Worm (Caenorhabditis elegans) whole organism, L3 larva: Measurements from ENCODE around the gene grd-6.

ENCODE experiments used
- R02D3.7 ChIP-seq: fragments of 150-350 bp; optimal IDR thresholded peaks from 2 replicates; lab custom pipeline; 2014; ENCODE audit warnings: missing biosample characterization, missing genetic modification characterization
- ZK546.5 ChIP-seq: sonication (generic microtip); optimal IDR thresholded peaks from 2 replicates; lab custom pipeline; 2017; ENCODE audit warnings: missing biosample characterization, missing genetic modification characterization
- aly-2 ChIP-seq: fragments of 150-350 bp; optimal IDR thresholded peaks from 2 replicates; lab custom pipeline; 2014; ENCODE audit warnings: missing biosample characterization, missing genetic modification characterization
- ama-1 ChIP-seq: fragments of 150-350 bp; optimal IDR thresholded peaks from 2 replicates; lab custom pipeline; 2018
- ceh-16 ChIP-seq: sonication (generic microtip); optimal IDR thresholded peaks from 2 replicates; lab custom pipeline; 2017; ENCODE audit warnings: missing biosample characterization, missing genetic modification characterization
- ceh-28 ChIP-seq: fragments of 150-350 bp; optimal IDR thresholded peaks from 2 replicates; lab custom pipeline; 2014; ENCODE audit warnings: missing biosample characterization, missing genetic modification reagents, missing genetic modification characterization
- ceh-82 ChIP-seq: fragments of 150-350 bp; optimal IDR thresholded peaks from 2 replicates; lab custom pipeline; 2014; ENCODE audit warnings: missing biosample characterization, missing genetic modification characterization
- egl-27 ChIP-seq: sonication (generic microtip); optimal IDR thresholded peaks from 4 replicates; lab custom pipeline; 2017; ENCODE audit warnings: missing biosample characterization, missing genetic modification reagents, missing genetic modification characterization
- elt-1 ChIP-seq: fragments of 150-350 bp; optimal IDR thresholded peaks from 2 replicates; lab custom pipeline; 2014; ENCODE audit warnings: missing biosample characterization, missing genetic modification characterization
- elt-2 ChIP-seq: sonication (generic microtip); optimal IDR thresholded peaks from 2 replicates; lab custom pipeline; 2016; ENCODE audit warnings: missing genetic modification reagents, mild to moderate bottlenecking, missing genetic modification characterization, missing compliant biosample characterization
- elt-3 ChIP-seq, 3 experiments: fragments of 150-350 bp in 1 of 3; sonication (generic microtip) in 2 of 3; optimal IDR thresholded peaks; 2 replicates in 2 of 3; 4 replicates in 1 of 3; lab custom pipeline; 2014 to 2017; ENCODE audit warnings: missing biosample characterization in 3 of 3, missing genetic modification characterization in 3 of 3
- eor-1 ChIP-seq, 2 experiments: fragments of 150-350 bp; optimal IDR thresholded peaks; 2 replicates each; lab custom pipeline; 2014 to 2018; ENCODE audit warnings: missing biosample characterization in 2 of 2, missing genetic modification characterization in 2 of 2
- fkh-10 ChIP-seq: sonication (generic microtip); optimal IDR thresholded peaks from 2 replicates; lab custom pipeline; 2017; ENCODE audit warnings: missing biosample characterization, missing genetic modification reagents, missing genetic modification characterization
- fkh-2 ChIP-seq: fragments of 150-350 bp; optimal IDR thresholded peaks from 2 replicates; lab custom pipeline; 2014; ENCODE audit warnings: missing biosample characterization, missing genetic modification reagents, missing genetic modification characterization
- fos-1 ChIP-seq: fragments of 150-350 bp; optimal IDR thresholded peaks from 2 replicates; lab custom pipeline; 2014; ENCODE audit warnings: missing biosample characterization, missing genetic modification characterization
- hmg-11 ChIP-seq: sonication (generic microtip); optimal IDR thresholded peaks from 2 replicates; lab custom pipeline; 2016; ENCODE audit warnings: missing genetic modification characterization, missing compliant biosample characterization
- jun-1 ChIP-seq: fragments of 150-350 bp; optimal IDR thresholded peaks from 2 replicates; lab custom pipeline; 2014; ENCODE audit warnings: missing biosample characterization, missing genetic modification reagents, missing genetic modification characterization
- lin-39 ChIP-seq: fragments of 150-350 bp; optimal IDR thresholded peaks from 2 replicates; lab custom pipeline; 2018; ENCODE audit warnings: missing biosample characterization, missing genetic modification reagents, missing genetic modification characterization
- lsy-12 ChIP-seq: sonication (generic microtip); optimal IDR thresholded peaks from 2 replicates; lab custom pipeline; 2016; ENCODE audit warnings: mild to moderate bottlenecking, missing genetic modification characterization, missing compliant biosample characterization
- nfya-1 ChIP-seq: sonication (generic microtip); optimal IDR thresholded peaks from 2 replicates; lab custom pipeline; 2017; ENCODE audit warnings: missing genetic modification characterization, mild to moderate bottlenecking, missing compliant biosample characterization, antibody characterized with exemption, moderate library complexity; ENCODE audit not compliant: insufficient read depth
- nhr-11 ChIP-seq: fragments of 150-350 bp; optimal IDR thresholded peaks from 2 replicates; lab custom pipeline; 2014; ENCODE audit warnings: missing biosample characterization, missing genetic modification characterization
- nhr-23 ChIP-seq: fragments of 150-350 bp; optimal IDR thresholded peaks from 2 replicates; lab custom pipeline; 2014; ENCODE audit warnings: missing biosample characterization, missing genetic modification reagents, missing genetic modification characterization
- nhr-25 ChIP-seq: sonication (generic microtip); optimal IDR thresholded peaks from 2 replicates; lab custom pipeline; 2017; ENCODE audit warnings: missing biosample characterization, missing genetic modification characterization
- nhr-43 ChIP-seq: sonication (generic microtip); optimal IDR thresholded peaks from 2 replicates; lab custom pipeline; 2016; ENCODE audit warnings: mild to moderate bottlenecking, missing genetic modification characterization, missing compliant biosample characterization; ENCODE audit not compliant: poor library complexity, severe bottlenecking
- nhr-76 ChIP-seq: fragments of 150-350 bp; sonication (generic microtip); optimal IDR thresholded peaks from 5 replicates; lab custom pipeline; 2014; ENCODE audit warnings: missing biosample characterization, missing genetic modification characterization
- nhr-77 ChIP-seq: fragments of 150-350 bp; optimal IDR thresholded peaks from 2 replicates; lab custom pipeline; 2014; ENCODE audit warnings: missing biosample characterization, missing genetic modification characterization
- pha-4 ChIP-seq: fragments of 150-350 bp; optimal IDR thresholded peaks from 2 replicates; lab custom pipeline; 2014; ENCODE audit warnings: missing biosample characterization, missing genetic modification reagents, missing genetic modification characterization
- pqm-1 ChIP-seq: fragments of 150-350 bp; optimal IDR thresholded peaks from 2 replicates; lab custom pipeline; 2017; ENCODE audit warnings: missing biosample characterization, missing genetic modification characterization, inconsistent platforms
- sea-2 ChIP-seq: fragments of 150-350 bp; sonication (generic microtip); optimal IDR thresholded peaks from 4 replicates; lab custom pipeline; 2014; ENCODE audit warnings: missing biosample characterization, missing genetic modification reagents, missing genetic modification characterization
- skn-1 ChIP-seq: fragments of 150-350 bp; optimal IDR thresholded peaks from 2 replicates; lab custom pipeline; 2014; ENCODE audit warnings: missing biosample characterization, missing genetic modification characterization
- unc-62 ChIP-seq: fragments of 150-350 bp; sonication (generic microtip); optimal IDR thresholded peaks from 4 replicates; lab custom pipeline; 2014; ENCODE audit warnings: missing biosample characterization, missing genetic modification reagents, missing genetic modification characterization
- zag-1 ChIP-seq: fragments of 150-350 bp; optimal IDR thresholded peaks from 2 replicates; lab custom pipeline; 2014; ENCODE audit warnings: missing biosample characterization, missing genetic modification characterization
- ztf-4 ChIP-seq: fragments of 150-350 bp; optimal IDR thresholded peaks from 2 replicates; lab custom pipeline; 2014; ENCODE audit warnings: missing biosample characterization, missing genetic modification characterization

grd-6 gene

ce11 chrV:9222819-9223218, 1.2 kb downstream of the grd-6 start:
- TF ChIP-seq hmg-11 (tag; lab: Kevin White, UChicago) (no peak), eor-1 (tag; optimal IDR thresholded peaks at IDR 0.05; lab: Kevin White, UChicago) (no peak), nhr-76 (tag; lab: Kevin White, UChicago) (no peak), elt-3 (tag; optimal IDR thresholded peaks at IDR 0.05; lab: Kevin White, UChicago) (no peak), fkh-2 (tag; lab: Kevin White, UChicago) (no peak), nhr-25 (tag; lab: Kevin White, UChicago) (no peak), ztf-4 (tag; lab: Kevin White, UChicago) (no peak), jun-1 (tag; lab: Kevin White, UChicago) (no peak), elt-2 (tag; lab: Kevin White, UChicago) (no peak), ZK546.5 (tag; lab: Kevin White, UChicago) (no peak), nhr-11 (tag; lab: Kevin White, UChicago) (no peak), sea-2 (GFP tag; lab: Kevin White, UChicago) (no peak), pqm-1 (no peak), R02D3.7 (tag; lab: Kevin White, UChicago) (no peak)

ce11 chrV:9224377-9224776, 2.7 kb downstream of the grd-6 start:
- TF ChIP-seq ama-1 (no peak), fos-1 (tag; lab: Kevin White, UChicago) (no peak), zag-1 (tag; lab: Kevin White, UChicago) (no peak), pqm-1 (no peak), lsy-12 (tag; lab: Kevin White, UChicago) (no peak), ZK546.5 (tag; lab: Kevin White, UChicago) (no peak), fkh-10 (GFP tag; lab: Kevin White, UChicago) (no peak), skn-1 (tag; lab: Kevin White, UChicago) (no peak), R02D3.7 (tag; lab: Kevin White, UChicago) (no peak), ceh-28 (tag; lab: Kevin White, UChicago) (no peak), ceh-16 (no peak), nhr-77 (tag; lab: Kevin White, UChicago) (no peak), nhr-43 (tag; lab: Kevin White, UChicago) (no peak), egl-27 (tag; lab: Kevin White, UChicago) (no peak), aly-2 (tag; lab: Kevin White, UChicago) (no peak), unc-62 (GFP tag; lab: Kevin White, UChicago) (no peak), sea-2 (GFP tag; lab: Kevin White, UChicago) (no peak), hmg-11 (tag; lab: Kevin White, UChicago) (no peak), nfya-1 (no peak)

ce11 chrV:9224981-9225380, 3.3 kb downstream of the grd-6 start:
- TF ChIP-seq ztf-4 (tag; lab: Kevin White, UChicago) (no peak), nhr-25 (tag; lab: Kevin White, UChicago) (peak; percentile 38)

- peak; percentile 13 for TF ChIP-seq fkh-10 (GFP tag; lab: Kevin White, UChicago)
- TF ChIP-seq nfya-1 = peak; percentile 41
- no peak for TF ChIP-seq fos-1 (tag; lab: Kevin White, UChicago)
- no peak for TF ChIP-seq nhr-23 (tag; lab: Kevin White, UChicago)
- TF ChIP-seq lin-39 (tag; lab: Kevin White, UChicago) = peak; percentile 62
- TF ChIP-seq hmg-11 (tag; lab: Kevin White, UChicago) = peak; percentile 26
- TF ChIP-seq ceh-82 = no peak
- TF ChIP-seq R02D3.7 (tag; lab: Kevin White, UChicago) = no peak
- TF ChIP-seq eor-1 (tag; optimal IDR thresholded peaks at IDR 0.05; lab: Kevin White, UChicago) = no peak
- TF ChIP-seq pha-4 (tag; lab: Kevin White, UChicago) = no peak
Measured at ce11 chrV:9225675-9226144, 4.0 kb downstream of the grd-6 start, which contains the start of gene F07C3.2. Gene F07C3.2 (plus strand): TSS chrV:9226094.

- no peak for TF ChIP-seq elt-1 (tag; lab: Kevin White, UChicago)
Measured at ce11 chrV:9232296-9232695, 10.6 kb downstream of the grd-6 start, which contains the start of gene F07C3.3. Gene F07C3.3 (minus strand): TSS chrV:9232396.
